Fruit fly (Drosophila melanogaster) whole organism: ENCODE measurements around the gene CG31121.

Source experiments
- CG8478 ChIP-seq: fragments of >200 bp; optimal IDR thresholded peaks from 2 replicates; lab custom pipeline; 2018; ENCODE audit warnings: inconsistent platforms
- EcR ChIP-seq, 2 experiments: fragments of >200 bp; optimal IDR thresholded peaks; 2 replicates each; lab custom pipeline; 2017; ENCODE audit warnings: missing biosample characterization in 2 of 2, missing genetic modification characterization in 2 of 2, missing genetic modification reagents in 2 of 2
- pan ChIP-seq: fragments of >200 bp; optimal IDR thresholded peaks from 2 replicates; lab custom pipeline; 2017
- psq ChIP-seq: fragments of >200 bp; optimal IDR thresholded peaks from 2 replicates; lab custom pipeline; 2017

dm6 chr3R:24866976-24867375 is 27.4 kb downstream of the CG31121 start:
- TF ChIP-seq pan (lab: Kevin White, UChicago) (no peak), EcR (GFP tag; optimal IDR thresholded peaks at IDR 0.05; lab: Kevin White, UChicago) (no peak), psq (lab: Kevin White, UChicago) (no peak), CG8478 (lab: Kevin White, UChicago) (no peak)
